Fruit fly (Drosophila melanogaster) whole organism, prepupa: ENCODE data around the gene CG17110.
A peak's percentile ranks its signal among the peaks of the same experiment; 100 is the strongest.

Experiments used
- Blimp-1 ChIP-seq: fragments of 200-800 bp; sonication (Bioruptor generic); optimal IDR thresholded peaks from 3 replicates; lab custom pipeline; 2017; ENCODE audit warnings: missing biosample characterization, missing genetic modification characterization, mild to moderate bottlenecking, moderate library complexity, missing genetic modification reagents
- CG11294 ChIP-seq: fragments of 200-800 bp; sonication (Bioruptor generic); IDR thresholded peaks from 2 replicates; pipeline ENCODE4 v1.3.6; 2022; ENCODE audit warnings: missing biosample characterization, missing genetic modification characterization
- CG11762 ChIP-seq: fragments of 200-800 bp; sonication (Bioruptor generic); optimal IDR thresholded peaks from 3 replicates; lab custom pipeline; 2016; ENCODE audit warnings: missing biosample characterization, missing genetic modification characterization; ENCODE audit not compliant: insufficient read depth
- CG15336 ChIP-seq: fragments of 200-800 bp; sonication (Bioruptor generic); IDR thresholded peaks from 2 replicates; pipeline ENCODE4 v1.3.6; 2022; ENCODE audit warnings: missing biosample characterization, missing genetic modification characterization
- CG1621 ChIP-seq: fragments of 200-800 bp; sonication (Bioruptor generic); optimal IDR thresholded peaks from 3 replicates; lab custom pipeline; 2018; ENCODE audit warnings: missing biosample characterization, mild to moderate bottlenecking, missing genetic modification characterization
- CG31627 ChIP-seq: fragments of 200-800 bp; sonication (Bioruptor generic); optimal IDR thresholded peaks from 3 replicates; lab custom pipeline; 2016; ENCODE audit warnings: missing biosample characterization, missing genetic modification characterization
- CG32006 ChIP-seq: fragments of 200-800 bp; sonication (Bioruptor generic); optimal IDR thresholded peaks from 3 replicates; lab custom pipeline; 2017; ENCODE audit warnings: missing biosample characterization, mild to moderate bottlenecking, missing genetic modification characterization
- CG34406 ChIP-seq: fragments of 200-800 bp; sonication (Bioruptor generic); optimal IDR thresholded peaks from 3 replicates; lab custom pipeline; 2016; ENCODE audit warnings: missing biosample characterization, missing genetic modification characterization
- CG4318 ChIP-seq: fragments of 200-800 bp; sonication (Bioruptor generic); optimal IDR thresholded peaks from 3 replicates; lab custom pipeline; 2017; ENCODE audit warnings: missing biosample characterization, mild to moderate bottlenecking, missing genetic modification characterization
- CG6276 ChIP-seq: fragments of 200-800 bp; sonication (Bioruptor generic); optimal IDR thresholded peaks from 2 replicates; lab custom pipeline; 2017; ENCODE audit warnings: missing biosample characterization, mild to moderate bottlenecking, missing genetic modification characterization
- CG6808 ChIP-seq: fragments of 200-800 bp; sonication (Bioruptor generic); optimal IDR thresholded peaks from 3 replicates; lab custom pipeline; 2017; ENCODE audit warnings: missing biosample characterization, missing genetic modification characterization, mild to moderate bottlenecking, moderate library complexity, missing genetic modification reagents
- CG6854 ChIP-seq: fragments of 200-800 bp; sonication (Bioruptor generic); optimal IDR thresholded peaks from 2 replicates; lab custom pipeline; 2017; ENCODE audit warnings: missing biosample characterization, mild to moderate bottlenecking, missing genetic modification characterization
- CG7368 ChIP-seq: fragments of 200-800 bp; sonication (Bioruptor generic); optimal IDR thresholded peaks from 3 replicates; lab custom pipeline; 2016; ENCODE audit warnings: missing biosample characterization, missing genetic modification characterization
- CG8119 ChIP-seq: fragments of 200-800 bp; sonication (Bioruptor generic); IDR thresholded peaks from 3 replicates; pipeline ENCODE4 v1.3.6; 2022; ENCODE audit warnings: missing biosample characterization, missing genetic modification characterization
- CG8319 ChIP-seq: fragments of 200-800 bp; sonication (Bioruptor generic); optimal IDR thresholded peaks from 3 replicates; lab custom pipeline; 2016; ENCODE audit warnings: missing biosample characterization, missing genetic modification characterization
- Eip75B ChIP-seq: fragments of 200-800 bp; sonication (Bioruptor generic); optimal IDR thresholded peaks from 3 replicates; lab custom pipeline; 2016; ENCODE audit warnings: missing biosample characterization, missing genetic modification characterization
- Eip78C ChIP-seq: fragments of 200-800 bp; sonication (Bioruptor generic); peaks from one replicate; lab custom pipeline; 2016; ENCODE audit warnings: missing biosample characterization, missing genetic modification characterization
- Eip93F ChIP-seq: fragments of 200-800 bp; sonication (Bioruptor generic); optimal IDR thresholded peaks from 2 replicates; lab custom pipeline; 2016; ENCODE audit warnings: missing biosample characterization, mild to moderate bottlenecking, missing genetic modification characterization
- Hr38 ChIP-seq: sonication (Bioruptor generic); optimal IDR thresholded peaks from 2 replicates; lab custom pipeline; 2016; ENCODE audit warnings: missing biosample characterization, missing genetic modification characterization
- Hr39 ChIP-seq: fragments of 200-800 bp; sonication (Bioruptor generic); optimal IDR thresholded peaks from 2 replicates; lab custom pipeline; 2016; ENCODE audit warnings: missing biosample characterization, missing genetic modification characterization
- Lpt ChIP-seq: fragments of 200-800 bp; sonication (Bioruptor generic); optimal IDR thresholded peaks from 3 replicates; lab custom pipeline; 2016; ENCODE audit warnings: missing biosample characterization, missing genetic modification characterization
- Smox ChIP-seq: fragments of 200-800 bp; sonication (Bioruptor generic); optimal IDR thresholded peaks from 3 replicates; lab custom pipeline; 2016; ENCODE audit warnings: missing biosample characterization, missing genetic modification characterization
- Sox102F ChIP-seq: fragments of 200-800 bp; sonication (Bioruptor generic); optimal IDR thresholded peaks from 2 replicates; lab custom pipeline; 2016; ENCODE audit warnings: missing biosample characterization, mild to moderate bottlenecking, missing genetic modification characterization
- Sox14 ChIP-seq: fragments of 200-800 bp; sonication (Bioruptor generic); optimal IDR thresholded peaks from 3 replicates; lab custom pipeline; 2016; ENCODE audit warnings: missing biosample characterization, missing genetic modification characterization
- achi ChIP-seq: fragments of 200-800 bp; sonication (Bioruptor generic); optimal IDR thresholded peaks from 3 replicates; lab custom pipeline; 2016; ENCODE audit warnings: missing biosample characterization, missing genetic modification characterization
- dsx ChIP-seq: fragments of 200-800 bp; optimal IDR thresholded peaks from 3 replicates; lab custom pipeline; 2019; ENCODE audit warnings: missing biosample characterization, mild to moderate bottlenecking, missing genetic modification characterization, moderate library complexity; ENCODE audit not compliant: poor library complexity, severe bottlenecking
- esn ChIP-seq: fragments of 200-800 bp; sonication (Bioruptor generic); optimal IDR thresholded peaks from 2 replicates; lab custom pipeline; 2016; ENCODE audit warnings: missing biosample characterization, mild to moderate bottlenecking, missing genetic modification characterization, moderate library complexity
- fd85E ChIP-seq: fragments of 200-800 bp; sonication (Bioruptor generic); optimal IDR thresholded peaks from 3 replicates; lab custom pipeline; 2016; ENCODE audit warnings: missing biosample characterization, missing genetic modification characterization
- lz ChIP-seq: fragments of 200-800 bp; sonication (Bioruptor generic); optimal IDR thresholded peaks from 3 replicates; lab custom pipeline; 2016; ENCODE audit warnings: missing biosample characterization, missing genetic modification characterization
- salr ChIP-seq, 2 experiments: fragments of 200-800 bp; sonication (Bioruptor generic); optimal IDR thresholded peaks; 3 replicates each; lab custom pipeline; 2016 to 2018; ENCODE audit warnings: missing biosample characterization in 2 of 2, missing genetic modification characterization in 2 of 2, mild to moderate bottlenecking in 1 of 2
- svp ChIP-seq: fragments of 200-800 bp; sonication (Bioruptor generic); peaks from one replicate; lab custom pipeline; 2016; ENCODE audit warnings: missing biosample characterization, missing genetic modification characterization
- vri ChIP-seq: fragments of 200-800 bp; sonication (Bioruptor generic); optimal IDR thresholded peaks from 3 replicates; lab custom pipeline; 2016; ENCODE audit warnings: missing biosample characterization, mild to moderate bottlenecking, missing genetic modification characterization

The CG17110 gene

DNA sequence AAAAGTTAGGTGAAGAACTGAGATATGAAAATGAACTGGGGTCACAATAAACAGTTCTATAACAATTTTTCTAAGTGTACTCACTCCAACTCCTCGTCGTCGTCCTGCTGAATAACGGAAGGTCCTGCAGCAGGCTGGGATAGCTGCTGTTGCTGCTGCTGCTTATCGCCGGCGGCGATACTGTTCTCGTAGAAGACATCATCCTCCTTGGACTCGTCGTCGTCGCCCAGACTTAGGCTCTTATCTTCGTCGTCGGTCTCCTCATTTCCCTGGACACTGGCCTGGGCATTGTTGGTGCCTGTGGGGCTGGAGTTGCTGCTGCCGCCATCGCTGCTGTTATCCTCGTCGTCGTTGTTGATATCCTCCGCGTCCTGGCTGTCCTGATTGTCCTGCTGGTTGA, 10.3 kb upstream of the CG17110 start:
- TF ChIP-seq fd85E (GFP tag; lab: Kevin White, UChicago) (no peak), svp (peak; percentile 45), CG8119 (GFP tag; lab: Robert Waterston, UW) (no peak)

DNA sequence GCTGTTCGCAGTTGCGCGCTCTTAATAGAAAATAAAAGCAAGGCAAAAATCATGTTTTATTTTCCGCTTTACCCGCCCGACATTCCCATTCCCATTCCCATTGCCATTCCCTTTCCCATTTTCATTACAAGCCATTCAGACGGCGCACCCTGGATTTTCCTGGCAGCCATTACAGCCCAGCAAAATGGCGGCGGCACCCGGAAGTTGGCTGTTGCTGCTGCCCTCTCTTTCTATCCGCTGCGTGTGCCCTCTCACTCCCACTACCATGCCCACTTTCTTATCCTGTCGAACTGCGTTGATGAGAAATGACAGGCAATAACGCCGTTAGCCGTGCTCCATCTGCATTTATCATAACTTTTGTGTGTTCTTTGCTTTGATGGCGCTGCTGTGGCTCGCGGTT, 3.3 kb upstream of the CG17110 start:
- TF ChIP-seq CG1621 (tag; lab: Kevin White, UChicago) (no peak), CG8319 (GFP tag; lab: Kevin White, UChicago) (no peak), CG8119 (GFP tag; lab: Robert Waterston, UW) (no peak), Eip78C (GFP tag; lab: Kevin White, UChicago) (no peak), CG32006 (GFP tag; lab: Kevin White, UChicago) (no peak), CG34406 (GFP tag; lab: Kevin White, UChicago) (no peak), Hr39 (GFP tag; lab: Kevin White, UChicago) (no peak), Smox (GFP tag; lab: Kevin White, UChicago) (no peak), Blimp-1 (no peak), Eip75B (no peak), esn (no peak), Hr38 (GFP tag; lab: Kevin White, UChicago) (no peak), achi (GFP tag; lab: Kevin White, UChicago) (no peak), dsx (GFP tag; lab: Kevin White, UChicago) (no peak), CG6808 (GFP tag; lab: Kevin White, UChicago) (no peak), CG6854 (GFP tag; lab: Kevin White, UChicago) (no peak), CG11294 (GFP tag; lab: Robert Waterston, UW) (no peak)

DNA sequence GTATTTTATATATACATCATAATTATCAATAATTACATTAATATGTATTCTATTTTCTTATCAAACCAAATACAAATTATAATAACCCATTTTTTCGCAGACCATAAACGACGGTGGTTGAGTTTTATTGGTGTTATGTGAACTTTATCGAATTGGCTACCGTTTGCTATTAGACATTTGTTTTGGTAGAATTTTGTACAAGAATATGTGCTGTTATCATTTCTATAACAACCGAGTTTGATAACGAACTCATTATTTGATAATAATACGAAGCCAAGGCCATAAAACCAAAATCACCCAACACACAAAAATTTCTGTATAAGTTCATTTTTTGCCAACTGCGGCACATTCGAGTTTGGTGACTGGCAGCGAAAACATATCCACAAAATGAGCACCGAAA, 3.8 kb downstream of the CG17110 start, which contains the start of gene CG17109:
Gene CG17109 (plus strand): TSS at position 345 of the 400 bp plus-strand sequence.
- TF ChIP-seq CG31627: no peak
- TF ChIP-seq vri: peak; percentile 73

DNA sequence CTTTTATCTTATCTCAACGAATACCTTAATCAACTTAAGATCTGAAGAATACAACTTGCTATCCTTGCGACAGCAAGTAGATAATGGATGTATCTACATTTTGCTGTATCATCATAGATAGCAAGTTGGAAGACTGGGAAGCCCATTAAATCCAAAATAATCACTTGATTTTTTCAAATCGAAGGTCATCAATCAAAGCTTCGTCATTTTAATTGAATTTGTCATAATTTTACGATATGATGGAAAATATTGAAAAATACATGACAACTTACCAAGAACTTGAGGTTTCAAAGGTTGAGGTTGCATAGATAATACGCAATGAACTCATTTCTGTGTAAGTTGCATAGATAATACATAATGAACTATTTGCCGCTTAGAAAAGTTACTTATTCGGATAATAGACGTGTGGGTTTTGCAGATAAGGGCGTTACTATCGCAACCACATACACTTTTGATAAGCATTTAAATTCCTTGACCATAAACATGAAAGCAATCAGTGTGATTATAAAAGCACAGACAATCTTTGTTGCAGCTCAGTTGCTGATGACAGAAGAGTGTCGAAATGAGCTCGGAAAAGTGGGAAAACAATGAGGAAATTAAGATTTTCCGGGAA, 5.8 kb downstream of the CG17110 start, which contains the start of gene CG6733:
Gene CG6733 (plus strand): TSS at position 532 of the 613 bp plus-strand sequence.
- TF ChIP-seq CG11762 (GFP tag; lab: Kevin White, UChicago) (no peak), lz (GFP tag; lab: Kevin White, UChicago) (no peak), Smox (GFP tag; lab: Kevin White, UChicago) (no peak)
- TF ChIP-seq, all 60 proteins: peak for 0

DNA sequence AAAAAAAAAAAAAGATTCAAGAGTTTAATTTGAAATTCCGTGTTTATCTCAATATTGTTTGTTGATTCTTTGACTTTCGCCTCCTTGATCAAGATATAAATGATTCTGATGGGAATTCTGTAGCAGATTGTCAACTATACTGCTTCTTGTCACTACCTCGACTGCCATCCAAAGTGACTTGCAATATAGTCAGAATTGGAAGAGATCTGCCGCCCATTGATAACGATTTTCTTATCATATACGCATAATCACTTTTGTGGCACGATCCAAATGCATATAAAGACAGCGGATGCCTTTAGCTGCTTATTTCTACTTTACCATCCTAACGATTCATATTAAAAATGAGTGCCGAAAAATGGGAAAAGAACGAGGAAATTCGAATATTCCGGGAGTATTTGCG, 7.7 kb downstream of the CG17110 start, which contains the start of gene CG6738:
Gene CG6738 (plus strand): TSS at position 301 of the 400 bp plus-strand sequence.
- TF ChIP-seq Eip78C (GFP tag; lab: Kevin White, UChicago) (no peak), CG6276 (no peak), CG11762 (GFP tag; lab: Kevin White, UChicago) (no peak), Sox14 (no peak), Hr39 (GFP tag; lab: Kevin White, UChicago) (no peak), CG15336 (GFP tag; lab: Robert Waterston, UW) (no peak), Eip93F (GFP tag; lab: Kevin White, UChicago) (no peak), CG7368 (GFP tag; lab: Kevin White, UChicago) (no peak), CG4318 (GFP tag; lab: Kevin White, UChicago) (no peak), CG31627 (no peak), Sox102F (GFP tag; lab: Kevin White, UChicago) (no peak), Lpt (GFP tag; lab: Kevin White, UChicago) (no peak), salr (GFP tag; optimal IDR thresholded peaks at IDR 0.05; lab: Kevin White, UChicago) (no peak)
- TF ChIP-seq, all 60 proteins: peak for 0
